Worm (Caenorhabditis elegans): ENCODE measurements around the gene F36A4.3.

The F36A4.3 gene

DNA sequence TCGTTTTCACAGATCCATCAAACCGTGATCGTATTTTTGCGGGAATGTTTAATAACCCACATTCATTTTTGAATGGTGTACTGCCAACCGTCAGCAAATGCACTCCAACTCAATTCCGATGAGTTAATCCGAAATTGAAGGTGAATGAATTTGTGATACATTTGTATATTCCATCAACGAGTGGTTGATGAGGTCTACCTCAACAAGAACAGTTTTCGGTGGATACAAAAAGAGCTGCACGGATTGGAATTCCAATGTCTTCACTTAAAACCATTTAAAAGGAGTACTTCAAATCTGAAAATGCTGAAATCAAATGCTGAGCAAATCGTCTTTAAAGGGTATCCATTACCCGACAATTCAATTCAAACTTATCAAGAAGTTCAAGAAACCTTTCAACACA is 19.9 kb downstream of the F36A4.3 start, which contains the start of gene F15E6.5:
TSS of gene F15E6.5 (plus strand) at position 301 of the 400 bp plus-strand sequence.
- no peak for TF ChIP-seq hnd-1 (tag; optimal IDR thresholded peaks at IDR 0.05)
- TF ChIP-seq hmg-4 (GFP tag; optimal IDR thresholded peaks at IDR 0.05): no peak
- no peak for TF ChIP-seq ceh-36 (tag; optimal IDR thresholded peaks at IDR 0.05)
- TF ChIP-seq ceh-13 (GFP tag; optimal IDR thresholded peaks at IDR 0.05): no peak
- TF ChIP-seq sea-1 (GFP tag; conservative IDR thresholded peaks at IDR 0.05): no peak
- no peak for TF ChIP-seq hmbx-1 (tag; optimal IDR thresholded peaks at IDR 0.05)
- no peak for TF ChIP-seq ama-1 (optimal IDR thresholded peaks at IDR 0.05)
- no peak for TF ChIP-seq tra-4 (tag; optimal IDR thresholded peaks at IDR 0.05)
- no peak for TF ChIP-seq F13C5.2 (tag; optimal IDR thresholded peaks at IDR 0.05)
- no peak for TF ChIP-seq scrt-1 (GFP tag; IDR thresholded peaks at IDR 0.05)
- TF ChIP-seq B0310.2 (tag; optimal IDR thresholded peaks at IDR 0.05): no peak
- TF ChIP-seq tbx-11 (GFP tag; IDR thresholded peaks at IDR 0.05): no peak
- no peak for TF ChIP-seq ets-7 (tag; optimal IDR thresholded peaks at IDR 0.05)

DNA sequence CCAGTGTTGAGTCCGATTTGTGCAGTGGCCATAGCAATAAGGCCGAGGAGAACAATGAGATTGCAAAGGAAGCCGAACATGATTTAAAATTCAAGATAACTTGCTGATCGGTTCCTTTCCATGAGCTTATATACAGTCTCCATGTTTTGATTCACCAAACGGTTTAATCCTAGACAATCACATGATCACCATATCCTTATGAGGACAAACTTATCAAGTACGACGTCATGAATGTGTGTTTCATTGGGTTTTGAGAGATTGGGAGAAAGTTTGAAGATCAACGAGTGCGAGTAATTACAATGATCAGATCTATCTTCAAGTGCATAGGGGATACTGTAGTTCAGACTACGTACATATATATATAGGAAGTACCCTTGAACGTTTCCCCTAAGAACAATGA is 21.1 kb downstream of the F36A4.3 start, which contains the start of gene dct-7:
TSS of gene dct-7 (minus strand) at position 101 of the 400 bp plus-strand sequence.
- TF ChIP-seq tbx-11 (GFP tag; IDR thresholded peaks at IDR 0.05) (no peak), tbx-37 (GFP tag; conservative IDR thresholded peaks at IDR 0.05) (no peak), ama-1 (optimal IDR thresholded peaks at IDR 0.05) (no peak), flt-1 (GFP tag; IDR thresholded peaks at IDR 0.05) (no peak), hmbx-1 (tag; optimal IDR thresholded peaks at IDR 0.05) (no peak), hnd-1 (tag; optimal IDR thresholded peaks at IDR 0.05) (no peak), sea-1 (GFP tag; conservative IDR thresholded peaks at IDR 0.05) (no peak), tra-4 (tag; optimal IDR thresholded peaks at IDR 0.05) (no peak), pes-1 (GFP tag; IDR thresholded peaks at IDR 0.05) (no peak), ets-7 (tag; optimal IDR thresholded peaks at IDR 0.05) (no peak), hmg-4 (GFP tag; optimal IDR thresholded peaks at IDR 0.05) (no peak), ceh-36 (tag; optimal IDR thresholded peaks at IDR 0.05) (no peak), aly-1 (tag; optimal IDR thresholded peaks at IDR 0.05) (no peak), F13C5.2 (tag; optimal IDR thresholded peaks at IDR 0.05) (no peak), scrt-1 (GFP tag; IDR thresholded peaks at IDR 0.05) (no peak), B0310.2 (tag; optimal IDR thresholded peaks at IDR 0.05) (no peak), ceh-13 (GFP tag; optimal IDR thresholded peaks at IDR 0.05) (no peak)

DNA sequence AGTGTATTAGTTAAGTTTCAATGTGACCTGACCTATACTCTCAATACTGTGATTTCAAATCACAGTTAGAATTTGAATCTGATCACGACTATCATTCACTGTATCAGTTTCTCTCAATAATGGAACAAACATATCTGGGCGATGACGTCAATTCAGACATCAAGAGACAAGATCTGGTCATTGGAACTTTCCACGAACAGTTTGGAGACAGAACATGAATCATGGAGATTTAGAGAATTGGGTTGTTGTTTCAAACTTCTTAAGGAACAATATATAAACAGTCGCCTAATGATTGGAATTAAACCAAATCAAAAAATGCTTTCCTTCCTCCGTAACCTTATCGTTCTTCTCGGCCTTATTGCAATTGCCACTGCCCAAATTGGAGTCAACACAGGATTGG is 21.8 kb downstream of the F36A4.3 start, which contains the start of gene F15E6.4:
TSS of gene F15E6.4 (plus strand) at position 301 of the 400 bp plus-strand sequence.
- TF ChIP-seq tbx-37 (GFP tag; conservative IDR thresholded peaks at IDR 0.05) (no peak), scrt-1 (GFP tag; IDR thresholded peaks at IDR 0.05) (no peak), ets-7 (tag; optimal IDR thresholded peaks at IDR 0.05) (no peak), aly-1 (tag; optimal IDR thresholded peaks at IDR 0.05) (no peak), tbx-11 (GFP tag; IDR thresholded peaks at IDR 0.05) (no peak), ceh-13 (GFP tag; optimal IDR thresholded peaks at IDR 0.05) (no peak), hmbx-1 (tag; optimal IDR thresholded peaks at IDR 0.05) (no peak), ama-1 (optimal IDR thresholded peaks at IDR 0.05) (no peak), pes-1 (GFP tag; IDR thresholded peaks at IDR 0.05) (no peak), ceh-36 (tag; optimal IDR thresholded peaks at IDR 0.05) (no peak), F13C5.2 (tag; optimal IDR thresholded peaks at IDR 0.05) (no peak), flt-1 (GFP tag; IDR thresholded peaks at IDR 0.05) (no peak), sea-1 (GFP tag; conservative IDR thresholded peaks at IDR 0.05) (no peak), hmg-4 (GFP tag; optimal IDR thresholded peaks at IDR 0.05) (no peak), hnd-1 (tag; optimal IDR thresholded peaks at IDR 0.05) (no peak), B0310.2 (tag; optimal IDR thresholded peaks at IDR 0.05) (no peak)

DNA sequence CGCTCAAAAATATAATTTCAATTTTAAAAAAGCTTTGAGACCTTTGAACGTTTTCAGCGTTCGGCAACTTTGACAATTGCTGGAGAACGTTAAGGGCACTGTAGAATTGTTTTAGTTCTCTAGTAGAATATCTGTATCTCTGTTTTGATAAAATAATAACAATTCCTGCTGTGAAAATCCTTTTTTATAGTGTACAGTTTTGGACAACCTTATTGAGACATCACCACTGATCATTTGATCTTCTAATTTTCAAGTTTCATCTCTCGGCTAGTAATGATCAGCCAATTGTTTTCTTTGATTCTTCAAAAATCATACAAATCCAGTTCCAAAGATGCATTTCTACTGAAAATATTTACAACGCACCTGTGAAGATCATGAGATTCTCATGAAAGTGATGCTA is 23.2 kb downstream of the F36A4.3 start, which contains the start of gene F15E6.10:
TSS of gene F15E6.10 (plus strand) at position 301 of the 400 bp plus-strand sequence.
- TF ChIP-seq ets-7 (tag; optimal IDR thresholded peaks at IDR 0.05): no peak
- no peak for TF ChIP-seq ama-1 (optimal IDR thresholded peaks at IDR 0.05)
- no peak for TF ChIP-seq hnd-1 (tag; optimal IDR thresholded peaks at IDR 0.05)
- no peak for TF ChIP-seq ceh-13 (GFP tag; optimal IDR thresholded peaks at IDR 0.05)
- TF ChIP-seq tbx-37 (GFP tag; conservative IDR thresholded peaks at IDR 0.05): no peak
- no peak for TF ChIP-seq flt-1 (GFP tag; IDR thresholded peaks at IDR 0.05)
- no peak for TF ChIP-seq ceh-36 (tag; optimal IDR thresholded peaks at IDR 0.05)
- no peak for TF ChIP-seq hmbx-1 (tag; optimal IDR thresholded peaks at IDR 0.05)
- TF ChIP-seq B0310.2 (tag; optimal IDR thresholded peaks at IDR 0.05): no peak
- TF ChIP-seq aly-1 (tag; optimal IDR thresholded peaks at IDR 0.05): no peak
- no peak for TF ChIP-seq hmg-4 (GFP tag; optimal IDR thresholded peaks at IDR 0.05)
- no peak for TF ChIP-seq scrt-1 (GFP tag; IDR thresholded peaks at IDR 0.05)
- TF ChIP-seq tra-4 (tag; optimal IDR thresholded peaks at IDR 0.05): no peak
- TF ChIP-seq F13C5.2 (tag; optimal IDR thresholded peaks at IDR 0.05): no peak
- TF ChIP-seq sea-1 (GFP tag; conservative IDR thresholded peaks at IDR 0.05): no peak

DNA sequence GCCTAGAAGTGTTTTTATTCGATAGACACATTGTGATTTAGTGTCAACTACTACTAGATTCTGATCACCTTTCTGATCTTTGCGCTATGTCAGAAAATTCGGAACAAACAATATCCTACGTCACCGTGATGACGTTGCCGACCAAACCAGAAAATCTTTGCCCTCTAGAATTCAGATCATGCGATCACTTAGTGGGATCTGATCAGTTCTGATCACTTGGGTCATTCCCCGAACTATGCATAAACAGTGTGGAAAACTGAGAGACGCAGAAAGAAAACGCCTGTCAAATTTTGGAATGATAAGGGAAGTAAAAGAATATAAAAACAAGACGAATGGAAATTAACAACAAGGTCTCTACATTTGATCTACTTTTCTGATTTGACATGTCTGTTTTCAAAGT is 25.1 kb downstream of the F36A4.3 start, which contains the start of gene F15E6.3:
TSS of gene F15E6.3 (plus strand) at position 344 of the 400 bp plus-strand sequence.
- TF ChIP-seq hnd-1 (tag; optimal IDR thresholded peaks at IDR 0.05) (no peak), ceh-13 (GFP tag; optimal IDR thresholded peaks at IDR 0.05) (no peak), ceh-36 (tag; optimal IDR thresholded peaks at IDR 0.05) (no peak), hmg-4 (GFP tag; optimal IDR thresholded peaks at IDR 0.05) (no peak), aly-1 (tag; optimal IDR thresholded peaks at IDR 0.05) (no peak), flt-1 (GFP tag; IDR thresholded peaks at IDR 0.05) (no peak), ama-1 (optimal IDR thresholded peaks at IDR 0.05) (no peak), hmbx-1 (tag; optimal IDR thresholded peaks at IDR 0.05) (no peak), pes-1 (GFP tag; IDR thresholded peaks at IDR 0.05) (no peak)

ce11 chrIV:4298983-4299382 is 29.6 kb downstream of the F36A4.3 start, which contains the start of gene F15E6.9:
Gene F15E6.9 (minus strand): TSS chrIV:4299083.
- TF ChIP-seq scrt-1 (GFP tag; IDR thresholded peaks at IDR 0.05): no peak
- TF ChIP-seq tbx-37 (GFP tag; conservative IDR thresholded peaks at IDR 0.05): no peak
- no peak for TF ChIP-seq ceh-13 (GFP tag; optimal IDR thresholded peaks at IDR 0.05)
- TF ChIP-seq tra-4 (tag; optimal IDR thresholded peaks at IDR 0.05): no peak
- TF ChIP-seq ets-7 (tag; optimal IDR thresholded peaks at IDR 0.05): no peak
- no peak for TF ChIP-seq hnd-1 (tag; optimal IDR thresholded peaks at IDR 0.05)
- TF ChIP-seq pes-1 (GFP tag; IDR thresholded peaks at IDR 0.05): no peak
- TF ChIP-seq B0310.2 (tag; optimal IDR thresholded peaks at IDR 0.05): no peak

DNA sequence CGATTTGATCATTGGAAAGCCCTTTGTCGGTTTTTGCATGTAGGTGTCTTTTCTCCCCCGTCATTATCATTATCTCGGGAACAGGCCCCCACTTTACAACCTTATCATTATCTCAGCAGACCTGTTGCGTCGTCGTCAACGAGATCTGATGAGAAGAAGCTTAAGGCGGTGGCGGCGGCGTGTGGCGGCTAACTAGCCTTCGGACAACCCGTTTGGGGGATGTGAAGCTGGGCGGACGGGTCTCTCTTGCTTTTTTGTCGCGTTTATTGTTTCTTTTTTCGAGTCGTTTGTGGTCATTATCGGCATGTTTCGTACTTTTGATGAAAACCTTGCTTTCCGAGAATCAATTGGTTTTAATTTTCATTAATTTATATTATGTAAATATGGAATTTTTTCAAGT is 30.6 kb downstream of the F36A4.3 start:
- TF ChIP-seq ceh-13 (GFP tag; optimal IDR thresholded peaks at IDR 0.05): no peak
- TF ChIP-seq pes-1 (GFP tag; IDR thresholded peaks at IDR 0.05): no peak
- no peak for TF ChIP-seq F13C5.2 (tag; optimal IDR thresholded peaks at IDR 0.05)
- TF ChIP-seq sea-1 (GFP tag; conservative IDR thresholded peaks at IDR 0.05): no peak
- no peak for TF ChIP-seq hnd-1 (tag; optimal IDR thresholded peaks at IDR 0.05)
- no peak for TF ChIP-seq ama-1 (optimal IDR thresholded peaks at IDR 0.05)
- TF ChIP-seq B0310.2 (tag; optimal IDR thresholded peaks at IDR 0.05): no peak
